Worm (Caenorhabditis elegans) whole organism, young adult: ENCODE data around the gene clec-40.

Source experiments
- D2030.7 ChIP-seq: fragments of 200-800 bp; sonication (Bioruptor generic); IDR thresholded peaks from 2 replicates; pipeline ENCODE4 v1.3.6; 2022; ENCODE audit warnings: missing genetic modification reagents, missing genetic modification characterization, missing compliant biosample characterization
- nhr-120 ChIP-seq: fragments of 200-800 bp; sonication (Bioruptor generic); IDR thresholded peaks from 2 replicates; pipeline ENCODE4 v1.3.6; 2022; ENCODE audit warnings: missing genetic modification characterization, missing compliant biosample characterization

ce11 chrV:16831921-16832320 lies 8.9 kb downstream of the clec-40 start, which contains the start of gene srh-215:
- TF ChIP-seq nhr-120, result no peak
- TF ChIP-seq D2030.7, result no peak
